Worm (Caenorhabditis elegans) whole organism, L3 larva: ENCODE data around the gene T11F9.14.

Source experiments
- R02D3.7 ChIP-seq: fragments of 150-350 bp; optimal IDR thresholded peaks from 2 replicates; lab custom pipeline; 2014; ENCODE audit warnings: missing biosample characterization, missing genetic modification characterization
- aly-2 ChIP-seq: fragments of 150-350 bp; optimal IDR thresholded peaks from 2 replicates; lab custom pipeline; 2014; ENCODE audit warnings: missing biosample characterization, missing genetic modification characterization
- ama-1 ChIP-seq: fragments of 150-350 bp; optimal IDR thresholded peaks from 2 replicates; lab custom pipeline; 2018
- fos-1 ChIP-seq: fragments of 150-350 bp; optimal IDR thresholded peaks from 2 replicates; lab custom pipeline; 2014; ENCODE audit warnings: missing biosample characterization, missing genetic modification characterization
- lsy-12 ChIP-seq: sonication (generic microtip); optimal IDR thresholded peaks from 2 replicates; lab custom pipeline; 2016; ENCODE audit warnings: mild to moderate bottlenecking, missing genetic modification characterization, missing compliant biosample characterization
- mdl-1 ChIP-seq: fragments of 150-350 bp; optimal IDR thresholded peaks from 2 replicates; lab custom pipeline; 2014; ENCODE audit warnings: missing biosample characterization, missing genetic modification characterization
- nhr-11 ChIP-seq: fragments of 150-350 bp; optimal IDR thresholded peaks from 2 replicates; lab custom pipeline; 2014; ENCODE audit warnings: missing biosample characterization, missing genetic modification characterization
- nhr-67 ChIP-seq: fragments of 150-350 bp; optimal IDR thresholded peaks from 2 replicates; lab custom pipeline; 2014; ENCODE audit warnings: missing biosample characterization, missing genetic modification characterization
- unc-62 ChIP-seq: fragments of 150-350 bp; sonication (generic microtip); optimal IDR thresholded peaks from 4 replicates; lab custom pipeline; 2014; ENCODE audit warnings: missing biosample characterization, missing genetic modification reagents, missing genetic modification characterization
- zag-1 ChIP-seq: fragments of 150-350 bp; optimal IDR thresholded peaks from 2 replicates; lab custom pipeline; 2014; ENCODE audit warnings: missing biosample characterization, missing genetic modification characterization

ce11 chrV:11479406-11479805 is 1.2 kb downstream of the T11F9.14 start, which contains the start of gene T11F9.22:
- TF ChIP-seq nhr-11 (tag; lab: Kevin White, UChicago) (no peak), unc-62 (no peak), ama-1 (lab: Kevin White, UChicago) (no peak), zag-1 (tag; lab: Kevin White, UChicago) (no peak), R02D3.7 (no peak), aly-2 (tag; lab: Kevin White, UChicago) (no peak), nhr-67 (no peak), lsy-12 (tag; lab: Kevin White, UChicago) (no peak), mdl-1 (tag; lab: Kevin White, UChicago) (no peak), fos-1 (tag; lab: Kevin White, UChicago) (no peak)
